Worm (Caenorhabditis elegans) whole organism, L3 larva: ENCODE measurements around the gene cit-1.2.

ENCODE experiments used
- R02D3.7 ChIP-seq: fragments of 150-350 bp; optimal IDR thresholded peaks from 2 replicates; lab custom pipeline; 2014; ENCODE audit warnings: missing biosample characterization, missing genetic modification characterization
- aly-2 ChIP-seq: fragments of 150-350 bp; optimal IDR thresholded peaks from 2 replicates; lab custom pipeline; 2014; ENCODE audit warnings: missing biosample characterization, missing genetic modification characterization
- ama-1 ChIP-seq: fragments of 150-350 bp; optimal IDR thresholded peaks from 2 replicates; lab custom pipeline; 2018
- ceh-16 ChIP-seq: sonication (generic microtip); optimal IDR thresholded peaks from 2 replicates; lab custom pipeline; 2017; ENCODE audit warnings: missing biosample characterization, missing genetic modification characterization
- ceh-28 ChIP-seq: fragments of 150-350 bp; optimal IDR thresholded peaks from 2 replicates; lab custom pipeline; 2014; ENCODE audit warnings: missing biosample characterization, missing genetic modification reagents, missing genetic modification characterization
- ceh-82 ChIP-seq: fragments of 150-350 bp; optimal IDR thresholded peaks from 2 replicates; lab custom pipeline; 2014; ENCODE audit warnings: missing biosample characterization, missing genetic modification characterization
- ceh-9 ChIP-seq: sonication (generic microtip); optimal IDR thresholded peaks from 2 replicates; lab custom pipeline; 2018; ENCODE audit warnings: missing biosample characterization, missing genetic modification characterization
- daf-12 ChIP-seq: fragments of 150-350 bp; optimal IDR thresholded peaks from 2 replicates; lab custom pipeline; 2014; ENCODE audit warnings: missing biosample characterization, missing genetic modification reagents, missing genetic modification characterization
- egl-27 ChIP-seq: sonication (generic microtip); optimal IDR thresholded peaks from 4 replicates; lab custom pipeline; 2017; ENCODE audit warnings: missing biosample characterization, missing genetic modification reagents, missing genetic modification characterization
- egl-5 ChIP-seq: fragments of 150-350 bp; optimal IDR thresholded peaks from 2 replicates; lab custom pipeline; 2017; ENCODE audit warnings: missing biosample characterization, missing genetic modification reagents, missing genetic modification characterization, inconsistent platforms
- elt-1 ChIP-seq: fragments of 150-350 bp; optimal IDR thresholded peaks from 2 replicates; lab custom pipeline; 2014; ENCODE audit warnings: missing biosample characterization, missing genetic modification characterization
- elt-2 ChIP-seq: sonication (generic microtip); optimal IDR thresholded peaks from 2 replicates; lab custom pipeline; 2016; ENCODE audit warnings: missing genetic modification reagents, mild to moderate bottlenecking, missing genetic modification characterization, missing compliant biosample characterization
- elt-3 ChIP-seq, 3 experiments: fragments of 150-350 bp in 1 of 3; sonication (generic microtip) in 2 of 3; optimal IDR thresholded peaks; 2 replicates in 2 of 3; 4 replicates in 1 of 3; lab custom pipeline; 2014 to 2017; ENCODE audit warnings: missing biosample characterization in 3 of 3, missing genetic modification characterization in 3 of 3
- eor-1 ChIP-seq, 2 experiments: fragments of 150-350 bp; optimal IDR thresholded peaks; 2 replicates each; lab custom pipeline; 2014 to 2018; ENCODE audit warnings: missing biosample characterization in 2 of 2, missing genetic modification characterization in 2 of 2
- fkh-10 ChIP-seq: sonication (generic microtip); optimal IDR thresholded peaks from 2 replicates; lab custom pipeline; 2017; ENCODE audit warnings: missing biosample characterization, missing genetic modification reagents, missing genetic modification characterization
- fkh-2 ChIP-seq: fragments of 150-350 bp; optimal IDR thresholded peaks from 2 replicates; lab custom pipeline; 2014; ENCODE audit warnings: missing biosample characterization, missing genetic modification reagents, missing genetic modification characterization
- hmg-11 ChIP-seq: sonication (generic microtip); optimal IDR thresholded peaks from 2 replicates; lab custom pipeline; 2016; ENCODE audit warnings: missing genetic modification characterization, missing compliant biosample characterization
- jun-1 ChIP-seq: fragments of 150-350 bp; optimal IDR thresholded peaks from 2 replicates; lab custom pipeline; 2014; ENCODE audit warnings: missing biosample characterization, missing genetic modification reagents, missing genetic modification characterization
- lin-15B ChIP-seq: fragments of 150-350 bp; optimal IDR thresholded peaks from 2 replicates; lab custom pipeline; 2014; ENCODE audit warnings: missing biosample characterization, missing genetic modification characterization
- lsy-12 ChIP-seq: sonication (generic microtip); optimal IDR thresholded peaks from 2 replicates; lab custom pipeline; 2016; ENCODE audit warnings: mild to moderate bottlenecking, missing genetic modification characterization, missing compliant biosample characterization
- mml-1 ChIP-seq: fragments of 150-350 bp; sonication (generic microtip); optimal IDR thresholded peaks from 3 replicates; lab custom pipeline; 2014; ENCODE audit warnings: missing biosample characterization, missing genetic modification characterization
- nhr-11 ChIP-seq: fragments of 150-350 bp; optimal IDR thresholded peaks from 2 replicates; lab custom pipeline; 2014; ENCODE audit warnings: missing biosample characterization, missing genetic modification characterization
- nhr-23 ChIP-seq: fragments of 150-350 bp; optimal IDR thresholded peaks from 2 replicates; lab custom pipeline; 2014; ENCODE audit warnings: missing biosample characterization, missing genetic modification reagents, missing genetic modification characterization
- nhr-237 ChIP-seq: fragments of 150-350 bp; optimal IDR thresholded peaks from 2 replicates; lab custom pipeline; 2014; ENCODE audit warnings: missing biosample characterization, missing genetic modification characterization
- nhr-25 ChIP-seq: sonication (generic microtip); optimal IDR thresholded peaks from 2 replicates; lab custom pipeline; 2017; ENCODE audit warnings: missing biosample characterization, missing genetic modification characterization
- nhr-28 ChIP-seq: fragments of 150-350 bp; optimal IDR thresholded peaks from 2 replicates; lab custom pipeline; 2014; ENCODE audit warnings: missing biosample characterization, missing genetic modification characterization
- nhr-67 ChIP-seq: fragments of 150-350 bp; optimal IDR thresholded peaks from 2 replicates; lab custom pipeline; 2014; ENCODE audit warnings: missing biosample characterization, missing genetic modification characterization
- nhr-77 ChIP-seq: fragments of 150-350 bp; optimal IDR thresholded peaks from 2 replicates; lab custom pipeline; 2014; ENCODE audit warnings: missing biosample characterization, missing genetic modification characterization
- pha-4 ChIP-seq: fragments of 150-350 bp; optimal IDR thresholded peaks from 2 replicates; lab custom pipeline; 2014; ENCODE audit warnings: missing biosample characterization, missing genetic modification reagents, missing genetic modification characterization
- pqm-1 ChIP-seq: fragments of 150-350 bp; optimal IDR thresholded peaks from 2 replicates; lab custom pipeline; 2017; ENCODE audit warnings: missing biosample characterization, missing genetic modification characterization, inconsistent platforms
- sea-2 ChIP-seq: fragments of 150-350 bp; sonication (generic microtip); optimal IDR thresholded peaks from 4 replicates; lab custom pipeline; 2014; ENCODE audit warnings: missing biosample characterization, missing genetic modification reagents, missing genetic modification characterization
- skn-1 ChIP-seq: fragments of 150-350 bp; optimal IDR thresholded peaks from 2 replicates; lab custom pipeline; 2014; ENCODE audit warnings: missing biosample characterization, missing genetic modification characterization
- snpc-4 ChIP-seq: fragments of 150-350 bp; optimal IDR thresholded peaks from 2 replicates; lab custom pipeline; 2014; ENCODE audit warnings: missing biosample characterization, missing genetic modification characterization
- tbx-2 ChIP-seq: sonication (generic microtip); optimal IDR thresholded peaks from 2 replicates; lab custom pipeline; 2016; ENCODE audit warnings: mild to moderate bottlenecking, missing genetic modification characterization, missing compliant biosample characterization
- unc-39 ChIP-seq: sonication (generic microtip); optimal IDR thresholded peaks from 4 replicates; lab custom pipeline; 2017; ENCODE audit warnings: missing biosample characterization, missing genetic modification characterization
- unc-62 ChIP-seq: fragments of 150-350 bp; sonication (generic microtip); optimal IDR thresholded peaks from 4 replicates; lab custom pipeline; 2014; ENCODE audit warnings: missing biosample characterization, missing genetic modification reagents, missing genetic modification characterization
- zag-1 ChIP-seq: fragments of 150-350 bp; optimal IDR thresholded peaks from 2 replicates; lab custom pipeline; 2014; ENCODE audit warnings: missing biosample characterization, missing genetic modification characterization
- ztf-11 ChIP-seq: fragments of 150-350 bp; optimal IDR thresholded peaks from 2 replicates; lab custom pipeline; 2014; ENCODE audit warnings: missing biosample characterization, missing genetic modification characterization
- ztf-4 ChIP-seq: fragments of 150-350 bp; optimal IDR thresholded peaks from 2 replicates; lab custom pipeline; 2014; ENCODE audit warnings: missing biosample characterization, missing genetic modification characterization

Gene cit-1.2

ce11 chrIII:8044187-8044586, 33.6 kb downstream of the cit-1.2 start, which contains the start of gene K12H4.5:
Gene K12H4.5, plus strand, starts transcription at chrIII:8044487.
- TF ChIP-seq ztf-4 (tag; lab: Kevin White, UChicago) = no peak
- TF ChIP-seq snpc-4 (tag; lab: Kevin White, UChicago) = no peak
- no peak for TF ChIP-seq egl-5 (tag; lab: Kevin White, UChicago)
- no peak for TF ChIP-seq zag-1 (tag; lab: Kevin White, UChicago)
- no peak for TF ChIP-seq elt-1 (tag; lab: Kevin White, UChicago)
- TF ChIP-seq nhr-25 (tag; lab: Kevin White, UChicago) = no peak
- TF ChIP-seq lin-15B (tag; lab: Kevin White, UChicago) = no peak
- no peak for TF ChIP-seq egl-27 (tag; lab: Kevin White, UChicago)
- TF ChIP-seq nhr-23 = no peak
- no peak for TF ChIP-seq ztf-11 (tag; lab: Kevin White, UChicago)
- no peak for TF ChIP-seq jun-1 (tag; lab: Kevin White, UChicago)
- TF ChIP-seq ceh-82 (tag; lab: Kevin White, UChicago) = no peak
- TF ChIP-seq fkh-10 (GFP tag; lab: Kevin White, UChicago) = no peak
- TF ChIP-seq elt-2 (tag; lab: Kevin White, UChicago) = no peak
- no peak for TF ChIP-seq elt-3 (tag; optimal IDR thresholded peaks at IDR 0.05; lab: Kevin White, UChicago)

- TF ChIP-seq nhr-77 = no peak
Measured at ce11 chrIII:8044717-8045116, 34.1 kb downstream of the cit-1.2 start, which contains the start of gene spcs-3. Gene spcs-3, plus strand, starts transcription at chrIII:8045017.

- TF ChIP-seq daf-12 (tag; lab: Kevin White, UChicago) (no peak), ama-1 (no peak), ceh-82 (tag; lab: Kevin White, UChicago) (no peak), elt-3 (tag; optimal IDR thresholded peaks at IDR 0.05; lab: Kevin White, UChicago) (no peak), nhr-11 (no peak), mml-1 (tag; lab: Kevin White, UChicago) (no peak), nhr-28 (tag; lab: Kevin White, UChicago) (no peak), aly-2 (tag; lab: Kevin White, UChicago) (no peak), ztf-11 (tag; lab: Kevin White, UChicago) (no peak), sea-2 (GFP tag; lab: Kevin White, UChicago) (no peak), lsy-12 (tag; lab: Kevin White, UChicago) (no peak), unc-62 (no peak), nhr-67 (tag; lab: Kevin White, UChicago) (no peak), pqm-1 (no peak), lin-15B (tag; lab: Kevin White, UChicago) (no peak), hmg-11 (tag; lab: Kevin White, UChicago) (no peak), ceh-9 (tag; lab: Kevin White, UChicago) (no peak)
Measured at ce11 chrIII:8045734-8046133, 35.2 kb downstream of the cit-1.2 start, which contains the start of gene K12H4.3. Gene K12H4.3, plus strand, starts transcription at chrIII:8046034.

ce11 chrIII:8047412-8047811, 36.8 kb downstream of the cit-1.2 start, which contains the start of gene K12H4.2:
Gene K12H4.2, plus strand, starts transcription at chrIII:8047712.
- no peak for TF ChIP-seq tbx-2 (tag; lab: Kevin White, UChicago)
- TF ChIP-seq fkh-10 (GFP tag; lab: Kevin White, UChicago) = no peak
- no peak for TF ChIP-seq R02D3.7 (tag; lab: Kevin White, UChicago)
- no peak for TF ChIP-seq ztf-4 (tag; lab: Kevin White, UChicago)
- no peak for TF ChIP-seq fkh-2 (tag; lab: Kevin White, UChicago)
- no peak for TF ChIP-seq nhr-77
- TF ChIP-seq nhr-237 = no peak
- TF ChIP-seq eor-1 (tag; optimal IDR thresholded peaks at IDR 0.05; lab: Kevin White, UChicago) = no peak
- no peak for TF ChIP-seq ceh-28 (tag; lab: Kevin White, UChicago)
- TF ChIP-seq elt-3 (tag; optimal IDR thresholded peaks at IDR 0.05; lab: Kevin White, UChicago) = no peak
- no peak for TF ChIP-seq ceh-16 (tag; lab: Kevin White, UChicago)

ce11 chrIII:8050944-8051343, 40.4 kb downstream of the cit-1.2 start, which contains the start of gene K12H4.7:
Gene K12H4.7, minus strand, starts transcription at chrIII:8051081.
- TF ChIP-seq aly-2 (tag; lab: Kevin White, UChicago) = no peak
- TF ChIP-seq unc-39 (tag; lab: Kevin White, UChicago) = no peak
- peak; percentile 62 for TF ChIP-seq pqm-1
- TF ChIP-seq tbx-2 (tag; lab: Kevin White, UChicago) = no peak
- TF ChIP-seq skn-1 = peak; percentile 67
- no peak for TF ChIP-seq nhr-67 (tag; lab: Kevin White, UChicago)
- no peak for TF ChIP-seq pha-4 (tag; lab: Kevin White, UChicago)
- TF ChIP-seq daf-12 (tag; lab: Kevin White, UChicago) = no peak
- TF ChIP-seq elt-2 (tag; lab: Kevin White, UChicago) = peak; percentile 91
